Fruit fly (Drosophila melanogaster): ENCODE results near the gene nSyb.

Gene nSyb

DNA sequence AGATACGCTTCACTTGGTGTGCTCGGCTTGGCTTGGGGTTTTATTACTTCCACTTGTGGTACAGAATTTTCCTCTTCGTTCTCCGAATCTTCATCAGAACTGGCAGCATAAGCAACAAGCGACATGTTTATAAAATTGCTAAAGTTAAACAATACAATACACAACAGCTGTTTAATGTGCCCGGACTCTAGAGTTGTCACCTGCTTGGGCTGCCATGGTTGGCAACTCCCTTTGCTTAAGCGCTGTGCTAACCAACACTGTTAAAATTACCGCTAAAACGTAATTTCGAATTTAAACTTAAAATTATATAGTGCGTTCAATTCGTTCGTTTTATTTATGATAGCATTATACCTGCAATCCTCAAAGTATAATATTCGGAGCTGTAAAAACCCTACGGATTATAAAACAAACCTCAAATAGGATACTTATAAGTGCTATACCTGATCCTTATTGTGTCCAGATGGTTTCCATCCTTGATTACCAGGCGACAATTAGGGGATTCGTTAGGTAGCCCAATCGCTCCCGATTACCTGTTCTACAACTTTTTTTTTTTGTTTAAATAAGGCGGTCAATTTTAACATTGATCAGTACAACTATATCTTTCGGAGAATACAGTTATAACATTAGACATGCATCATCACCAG lies 9.8 kb upstream of the nSyb start, which contains the start of the genes CG17249 and Bro (continued):
- TF ChIP-seq CG4424 (GFP tag; optimal IDR thresholded peaks at IDR 0.05) (no peak), ac (GFP tag; optimal IDR thresholded peaks at IDR 0.05) (no peak), Blimp-1 (GFP tag; optimal IDR thresholded peaks at IDR 0.05) (no peak), H15 (GFP tag; IDR thresholded peaks at IDR 0.05) (no peak), corto (GFP tag; optimal IDR thresholded peaks at IDR 0.05) (no peak), CG1024 (GFP tag; IDR thresholded peaks at IDR 0.05) (no peak; the same call in 1 of the 2 replicates), Chrac-16 (GFP tag; optimal IDR thresholded peaks at IDR 0.05) (peak; percentile 19), bigmax (GFP tag; optimal IDR thresholded peaks at IDR 0.05) (no peak), CG8359 (GFP tag; optimal IDR thresholded peaks at IDR 0.05; ENCODE audit: borderline replicate concordance) (no peak), stc (GFP tag; IDR thresholded peaks at IDR 0.05) (no peak), Atf3 (GFP tag; optimal IDR thresholded peaks at IDR 0.05) (no peak), lola (GFP tag; optimal IDR thresholded peaks at IDR 0.05) (no peak), CG13123 (GFP tag; optimal IDR thresholded peaks at IDR 0.05) (no peak), chn (GFP tag; optimal IDR thresholded peaks at IDR 0.05) (peak; percentile 42), NK7.1 (GFP tag; optimal IDR thresholded peaks at IDR 0.05) (peak; percentile 28), tap (tag; optimal IDR thresholded peaks at IDR 0.05) (no peak), Asciz (GFP tag; optimal IDR thresholded peaks at IDR 0.05) (no peak), ato (GFP tag; IDR thresholded peaks at IDR 0.05; ENCODE audit: partially characterized antibody) (no peak), sr (GFP tag; IDR thresholded peaks at IDR 0.05) (no peak), pzg (GFP tag; optimal IDR thresholded peaks at IDR 0.05) (peak; percentile 93), ranshi (GFP tag; IDR thresholded peaks at IDR 0.05) (no peak), CG14050 (GFP tag; IDR thresholded peaks at IDR 0.05) (no peak), CG17385 (GFP tag; optimal IDR thresholded peaks at IDR 0.05) (peak; percentile 38), CG16779 (GFP tag; IDR thresholded peaks at IDR 0.05) (no peak), CG8281 (tag; optimal IDR thresholded peaks at IDR 0.05) (no peak), Ada2b (GFP tag; IDR thresholded peaks at IDR 0.05) (no peak), tll (GFP tag; optimal IDR thresholded peaks at IDR 0.05) (no peak), CTCF (GFP tag; optimal IDR thresholded peaks at IDR 0.05) (no peak), Doc2 (GFP tag; IDR thresholded peaks at IDR 0.05) (no peak), CG30020 (tag; optimal IDR thresholded peaks at IDR 0.05) (no peak), CG4617 (GFP tag; optimal IDR thresholded peaks at IDR 0.05; ENCODE audit: borderline replicate concordance) (peak; percentile 62), E2f1 (GFP tag; IDR thresholded peaks at IDR 0.05) (no peak), CG2875 (GFP tag; optimal IDR thresholded peaks at IDR 0.05) (no peak), CkIIα-i1 (GFP tag; IDR thresholded peaks at IDR 0.05) (no peak), Ssrp (tag; optimal IDR thresholded peaks at IDR 0.05) (no peak), unc-4 (GFP tag; IDR thresholded peaks at IDR 0.05; ENCODE audit: partially characterized antibody) (no peak), CoRest (tag; optimal IDR thresholded peaks at IDR 0.05) (peak; percentile 32), ap (GFP tag; IDR thresholded peaks at IDR 0.05) (no peak), lilli (GFP tag; optimal IDR thresholded peaks at IDR 0.05) (peak; percentile 72), onecut (GFP tag; IDR thresholded peaks at IDR 0.05) (no peak), h (optimal IDR thresholded peaks at IDR 0.05) (no peak), CG11504 (tag; optimal IDR thresholded peaks at IDR 0.05) (no peak), eve (GFP tag; optimal IDR thresholded peaks at IDR 0.05) (no peak), Dip3 (GFP tag; optimal IDR thresholded peaks at IDR 0.05) (peak; percentile 45), Hsf (GFP tag; optimal IDR thresholded peaks at IDR 0.05) (peak; percentile 45), slp2 (GFP tag; optimal IDR thresholded peaks at IDR 0.05) (no peak), CG17359 (tag; optimal IDR thresholded peaks at IDR 0.05) (no peak), CG10654 (GFP tag; optimal IDR thresholded peaks at IDR 0.05) (no peak), bab2 (GFP tag; optimal IDR thresholded peaks at IDR 0.05) (peak; percentile 14), esg (GFP tag; conservative IDR thresholded peaks at IDR 0.05) (no peak), Oli (tag; optimal IDR thresholded peaks at IDR 0.05) (no peak)
